Worm (Caenorhabditis elegans) whole organism, late embryonic: ENCODE measurements around the gene C16C10.8.
A peak's percentile ranks its signal among the peaks of the same experiment; 100 is the strongest.

Experiments used
- C08G9.2 ChIP-seq: sonication (generic microtip); optimal IDR thresholded peaks from 2 replicates; lab custom pipeline; 2016; ENCODE audit warnings: mild to moderate bottlenecking, missing genetic modification characterization, moderate library complexity, missing compliant biosample characterization
- K02D7.2 ChIP-seq: sonication (generic microtip); optimal IDR thresholded peaks from 2 replicates; lab custom pipeline; 2017; ENCODE audit warnings: mild to moderate bottlenecking, missing genetic modification characterization, missing compliant biosample characterization
- T23F11.4 ChIP-seq: fragments of 200-800 bp; sonication (Bioruptor generic); optimal IDR thresholded peaks from 2 replicates; lab custom pipeline; 2018; ENCODE audit warnings: mild to moderate bottlenecking, missing genetic modification characterization, missing compliant biosample characterization
- Y22D7AL.16 ChIP-seq: sonication (generic microtip); optimal IDR thresholded peaks from 2 replicates; lab custom pipeline; 2016; ENCODE audit warnings: missing genetic modification characterization, missing compliant biosample characterization
- ceh-14 ChIP-seq: sonication (generic microtip); optimal IDR thresholded peaks from 2 replicates; lab custom pipeline; 2016; ENCODE audit warnings: missing genotype, missing genetic modification characterization, missing compliant biosample characterization
- ceh-18 ChIP-seq: sonication (generic microtip); optimal IDR thresholded peaks from 2 replicates; lab custom pipeline; 2016; ENCODE audit warnings: missing genetic modification characterization, missing compliant biosample characterization
- ceh-19 ChIP-seq: fragments of 200-800 bp; sonication (Bioruptor generic); optimal IDR thresholded peaks from 2 replicates; lab custom pipeline; 2018; ENCODE audit warnings: mild to moderate bottlenecking, missing genetic modification characterization, missing compliant biosample characterization
- ceh-2 ChIP-seq: sonication (generic microtip); optimal IDR thresholded peaks from 2 replicates; lab custom pipeline; 2016; ENCODE audit warnings: missing genotype, missing genetic modification characterization, missing compliant biosample characterization
- ceh-22 ChIP-seq: sonication (generic microtip); optimal IDR thresholded peaks from 2 replicates; lab custom pipeline; 2017; ENCODE audit warnings: missing biosample characterization, missing genetic modification characterization
- ceh-30 ChIP-seq: fragments of 150-350 bp; optimal IDR thresholded peaks from 2 replicates; lab custom pipeline; 2014; ENCODE audit warnings: missing biosample characterization, missing genetic modification characterization
- ceh-34 ChIP-seq: sonication (generic microtip); optimal IDR thresholded peaks from 2 replicates; lab custom pipeline; 2016; ENCODE audit warnings: mild to moderate bottlenecking, missing genetic modification characterization, missing compliant biosample characterization
- ceh-9 ChIP-seq: sonication (generic microtip); optimal IDR thresholded peaks from 2 replicates; lab custom pipeline; 2016; ENCODE audit warnings: mild to moderate bottlenecking, missing genetic modification characterization, inconsistent platforms, missing compliant biosample characterization
- dmd-4 ChIP-seq: sonication (generic microtip); optimal IDR thresholded peaks from 2 replicates; lab custom pipeline; 2016; ENCODE audit warnings: borderline replicate concordance, missing genetic modification characterization, missing compliant biosample characterization
- dve-1 ChIP-seq: sonication (generic microtip); optimal IDR thresholded peaks from 2 replicates; lab custom pipeline; 2017; ENCODE audit warnings: antibody characterized with exemption, mild to moderate bottlenecking, missing genetic modification characterization, missing compliant biosample characterization
- elt-2 ChIP-seq: sonication (generic microtip); optimal IDR thresholded peaks from 2 replicates; lab custom pipeline; 2016; ENCODE audit warnings: missing genetic modification reagents, missing genetic modification characterization, missing compliant biosample characterization
- elt-4 ChIP-seq: sonication (generic microtip); optimal IDR thresholded peaks from 2 replicates; lab custom pipeline; 2016; ENCODE audit warnings: missing genetic modification characterization, missing compliant biosample characterization
- ets-4 ChIP-seq: sonication (generic microtip); optimal IDR thresholded peaks from 2 replicates; lab custom pipeline; 2016; ENCODE audit warnings: missing genetic modification characterization, missing compliant biosample characterization
- fax-1 ChIP-seq: sonication (generic microtip); optimal IDR thresholded peaks from 2 replicates; lab custom pipeline; 2016; ENCODE audit warnings: missing genotype, missing genetic modification characterization, missing compliant biosample characterization
- fkh-10 ChIP-seq: fragments of 150-350 bp; optimal IDR thresholded peaks from 2 replicates; lab custom pipeline; 2014; ENCODE audit warnings: missing biosample characterization, missing genetic modification reagents, missing genetic modification characterization
- fkh-6 ChIP-seq: sonication (generic microtip); optimal IDR thresholded peaks from 2 replicates; lab custom pipeline; 2016; ENCODE audit warnings: missing genetic modification characterization, missing compliant biosample characterization
- gmeb-2 ChIP-seq: sonication (generic microtip); optimal IDR thresholded peaks from 2 replicates; lab custom pipeline; 2016; ENCODE audit warnings: missing genetic modification characterization, inconsistent platforms, missing compliant biosample characterization
- hlh-13 ChIP-seq: fragments of 200-800 bp; sonication (Bioruptor generic); optimal IDR thresholded peaks from 2 replicates; lab custom pipeline; 2018; ENCODE audit warnings: mild to moderate bottlenecking, missing genetic modification characterization, missing compliant biosample characterization
- hlh-15 ChIP-seq: sonication (generic microtip); optimal IDR thresholded peaks from 2 replicates; lab custom pipeline; 2016; ENCODE audit warnings: missing genetic modification characterization, missing compliant biosample characterization
- hlh-30 ChIP-seq: sonication (generic microtip); optimal IDR thresholded peaks from 2 replicates; lab custom pipeline; 2017; ENCODE audit warnings: antibody characterized with exemption, missing genetic modification characterization, missing compliant biosample characterization; ENCODE audit not compliant: insufficient read depth
- hlh-6 ChIP-seq: sonication (generic microtip); optimal IDR thresholded peaks from 2 replicates; lab custom pipeline; 2016; ENCODE audit warnings: missing genotype, missing genetic modification characterization, missing compliant biosample characterization
- hlh-8 ChIP-seq: sonication (generic microtip); optimal IDR thresholded peaks from 2 replicates; lab custom pipeline; 2016; ENCODE audit warnings: missing genotype, missing genetic modification characterization, missing compliant biosample characterization
- lim-6 ChIP-seq: sonication (generic microtip); optimal IDR thresholded peaks from 2 replicates; lab custom pipeline; 2016; ENCODE audit warnings: missing genetic modification characterization, missing compliant biosample characterization
- lin-11 ChIP-seq: fragments of 200-800 bp; sonication (Bioruptor generic); optimal IDR thresholded peaks from 2 replicates; lab custom pipeline; 2018; ENCODE audit warnings: mild to moderate bottlenecking, missing genetic modification characterization, missing compliant biosample characterization
- madf-2 ChIP-seq: sonication (generic microtip); optimal IDR thresholded peaks from 2 replicates; lab custom pipeline; 2017; ENCODE audit warnings: missing genetic modification characterization, missing compliant biosample characterization
- mec-3 ChIP-seq: sonication (generic microtip); optimal IDR thresholded peaks from 2 replicates; lab custom pipeline; 2016; ENCODE audit warnings: borderline replicate concordance, missing genetic modification characterization, missing compliant biosample characterization
- nfya-1 ChIP-seq: sonication (generic microtip); optimal IDR thresholded peaks from 2 replicates; lab custom pipeline; 2017; ENCODE audit warnings: missing genetic modification characterization, mild to moderate bottlenecking, missing compliant biosample characterization, antibody characterized with exemption, moderate library complexity
- nhr-232 ChIP-seq: sonication (generic microtip); optimal IDR thresholded peaks from 2 replicates; lab custom pipeline; 2016; ENCODE audit warnings: missing genetic modification characterization, missing compliant biosample characterization
- npax-4 ChIP-seq: sonication (generic microtip); optimal IDR thresholded peaks from 2 replicates; lab custom pipeline; 2016; ENCODE audit warnings: missing genetic modification characterization, missing compliant biosample characterization
- odd-2 ChIP-seq: sonication (generic microtip); optimal IDR thresholded peaks from 2 replicates; lab custom pipeline; 2017; ENCODE audit warnings: antibody characterized with exemption, mild to moderate bottlenecking, missing genetic modification characterization, missing compliant biosample characterization
- pat-9 ChIP-seq: fragments of 200-800 bp; sonication (Bioruptor generic); optimal IDR thresholded peaks from 2 replicates; lab custom pipeline; 2018; ENCODE audit warnings: mild to moderate bottlenecking, missing genetic modification characterization, moderate library complexity, missing compliant biosample characterization
- pax-1 ChIP-seq: fragments of 150-350 bp; optimal IDR thresholded peaks from 2 replicates; lab custom pipeline; 2014; ENCODE audit warnings: missing biosample characterization, missing genetic modification characterization
- pha-2 ChIP-seq: sonication (generic microtip); optimal IDR thresholded peaks from 2 replicates; lab custom pipeline; 2017; ENCODE audit warnings: mild to moderate bottlenecking, missing genetic modification characterization, missing compliant biosample characterization
- pqm-1 ChIP-seq: sonication (generic microtip); optimal IDR thresholded peaks from 2 replicates; lab custom pipeline; 2016; ENCODE audit warnings: missing genetic modification characterization, missing compliant biosample characterization
- sdc-2 ChIP-seq: sonication (generic microtip); optimal IDR thresholded peaks from 2 replicates; lab custom pipeline; 2016; ENCODE audit warnings: missing genotype, missing genetic modification characterization, missing compliant biosample characterization
- sox-2 ChIP-seq: fragments of 200-800 bp; sonication (Bioruptor generic); IDR thresholded peaks from 2 replicates; pipeline ENCODE4 v1.3.6; 2022; ENCODE audit warnings: missing genetic modification reagents, missing genetic modification characterization, missing compliant biosample characterization
- sox-4 ChIP-seq: sonication (generic microtip); optimal IDR thresholded peaks from 2 replicates; lab custom pipeline; 2017; ENCODE audit warnings: mild to moderate bottlenecking, missing genetic modification characterization, inconsistent platforms, missing compliant biosample characterization
- syd-9 ChIP-seq: sonication (generic microtip); optimal IDR thresholded peaks from 2 replicates; lab custom pipeline; 2016; ENCODE audit warnings: mild to moderate bottlenecking, missing genetic modification characterization, moderate library complexity, missing compliant biosample characterization
- tbx-7 ChIP-seq: sonication (generic microtip); optimal IDR thresholded peaks from 2 replicates; lab custom pipeline; 2016; ENCODE audit warnings: missing genotype, missing genetic modification characterization, missing compliant biosample characterization
- ttx-3 ChIP-seq: sonication (generic microtip); optimal IDR thresholded peaks from 2 replicates; lab custom pipeline; 2016; ENCODE audit warnings: missing genetic modification reagents, missing genetic modification characterization, missing compliant biosample characterization
- unc-42 ChIP-seq: sonication (generic microtip); optimal IDR thresholded peaks from 2 replicates; lab custom pipeline; 2016; ENCODE audit warnings: missing genotype, missing genetic modification characterization, missing compliant biosample characterization
- unc-55 ChIP-seq: sonication (generic microtip); optimal IDR thresholded peaks from 2 replicates; lab custom pipeline; 2017; ENCODE audit warnings: missing biosample characterization, missing genetic modification reagents, missing genetic modification characterization
- zip-5 ChIP-seq: sonication (generic microtip); optimal IDR thresholded peaks from 2 replicates; lab custom pipeline; 2016; ENCODE audit warnings: missing genetic modification characterization, missing compliant biosample characterization
- ztf-16 ChIP-seq: sonication (generic microtip); optimal IDR thresholded peaks from 2 replicates; lab custom pipeline; 2017; ENCODE audit warnings: missing genetic modification characterization, missing compliant biosample characterization

Gene C16C10.8

ce11 chrIII:4194349-4195110 is 30.6 kb upstream of the C16C10.8 start:
- TF ChIP-seq ceh-30 (tag; lab: Kevin White, UChicago) (no peak), hlh-6 (tag; lab: Kevin White, UChicago) (no peak), odd-2 (tag; lab: Kevin White, UChicago) (no peak), nhr-232 (tag; lab: Kevin White, UChicago) (no peak), gmeb-2 (tag; lab: Kevin White, UChicago) (no peak), T23F11.4 (GFP tag; lab: Kevin White, UChicago) (no peak), madf-2 (no peak), ceh-14 (tag; lab: Kevin White, UChicago) (no peak), hlh-8 (tag; lab: Kevin White, UChicago) (no peak), pha-2 (no peak), unc-55 (GFP tag; lab: Kevin White, UChicago) (no peak), elt-2 (tag; lab: Kevin White, UChicago) (no peak), ceh-19 (GFP tag; lab: Kevin White, UChicago) (no peak), elt-4 (tag; lab: Kevin White, UChicago) (no peak), pax-1 (no peak), Y22D7AL.16 (tag; lab: Kevin White, UChicago) (no peak)

ce11 chrIII:4193659-4194103 is 29.7 kb upstream of the C16C10.8 start, which contains the start of gene xbp-1:
Gene xbp-1, plus strand, starts transcription at chrIII:4193809.
- TF ChIP-seq pha-2: no peak
- no peak for TF ChIP-seq ceh-30 (tag; lab: Kevin White, UChicago)
- peak; percentile 62 for TF ChIP-seq hlh-30 (tag; lab: Kevin White, UChicago)
- TF ChIP-seq unc-42 (tag; lab: Kevin White, UChicago): peak; percentile 51
- TF ChIP-seq ceh-18 (tag; lab: Kevin White, UChicago): peak; percentile 71
- no peak for TF ChIP-seq Y22D7AL.16 (tag; lab: Kevin White, UChicago)
- no peak for TF ChIP-seq hlh-15 (tag; lab: Kevin White, UChicago)
- peak; percentile 90 for TF ChIP-seq unc-55 (GFP tag; lab: Kevin White, UChicago)
- no peak for TF ChIP-seq K02D7.2 (tag; lab: Kevin White, UChicago)
- TF ChIP-seq ceh-34 (tag; lab: Kevin White, UChicago): no peak
- no peak for TF ChIP-seq npax-4
- TF ChIP-seq fax-1: no peak
- TF ChIP-seq T23F11.4 (GFP tag; lab: Kevin White, UChicago): no peak
- TF ChIP-seq dve-1 (tag; lab: Kevin White, UChicago): peak; percentile 87
- TF ChIP-seq tbx-7: no peak
- no peak for TF ChIP-seq ceh-2
- TF ChIP-seq zip-5: no peak
- TF ChIP-seq elt-4 (tag; lab: Kevin White, UChicago): no peak
- peak; percentile 11 for TF ChIP-seq C08G9.2
- TF ChIP-seq ets-4: peak; percentile 38
- TF ChIP-seq pax-1: peak; percentile 77
- no peak for TF ChIP-seq ceh-19 (GFP tag; lab: Kevin White, UChicago)
- TF ChIP-seq nfya-1: peak; percentile 87
- no peak for TF ChIP-seq fkh-6 (tag; lab: Kevin White, UChicago)
- TF ChIP-seq pqm-1 (tag; lab: Kevin White, UChicago): peak; percentile 59
- no peak for TF ChIP-seq syd-9 (tag; lab: Kevin White, UChicago)
- peak; percentile 76 for TF ChIP-seq elt-2 (tag; lab: Kevin White, UChicago)
- no peak for TF ChIP-seq sox-4 (tag; lab: Kevin White, UChicago)
- TF ChIP-seq lim-6 (tag; lab: Kevin White, UChicago): no peak
- TF ChIP-seq ttx-3 (tag; lab: Kevin White, UChicago): no peak
- TF ChIP-seq mec-3 (tag; lab: Kevin White, UChicago): no peak
- TF ChIP-seq lin-11: no peak
- peak; percentile 2 for TF ChIP-seq sdc-2 (tag; lab: Kevin White, UChicago)
- TF ChIP-seq fkh-10 (GFP tag; lab: Kevin White, UChicago): peak; percentile 20
- TF ChIP-seq ztf-16 (tag; lab: Kevin White, UChicago): no peak
- peak; percentile 41 for TF ChIP-seq dmd-4 (tag; lab: Kevin White, UChicago)
- no peak for TF ChIP-seq ceh-22 (tag; lab: Kevin White, UChicago)
- no peak for TF ChIP-seq hlh-13 (GFP tag; lab: Kevin White, UChicago)
- no peak for TF ChIP-seq nhr-232 (tag; lab: Kevin White, UChicago)
- TF ChIP-seq sox-2 (GFP tag; lab: Robert Waterston, UW): no peak; the same call in 1 of the 2 replicates
- no peak for TF ChIP-seq gmeb-2 (tag; lab: Kevin White, UChicago)
- no peak for TF ChIP-seq ceh-9 (tag; lab: Kevin White, UChicago)
- peak; percentile 38 for TF ChIP-seq ceh-14 (tag; lab: Kevin White, UChicago)
- no peak for TF ChIP-seq pat-9 (tag; lab: Kevin White, UChicago)
